Worm (Caenorhabditis elegans) whole organism, L4 larva: ENCODE measurements around the gene lir-2.

Source experiments
- D1046.2 ChIP-seq: fragments of 200-800 bp; sonication (Bioruptor generic); IDR thresholded peaks from 2 replicates; pipeline ENCODE4 v1.3.6; 2022; ENCODE audit warnings: missing genetic modification characterization, missing compliant biosample characterization
- F26F4.8 ChIP-seq: fragments of 200-800 bp; sonication (Bioruptor generic); conservative IDR thresholded peaks from 2 replicates; pipeline ENCODE4 v1.3.6; 2022; ENCODE audit warnings: missing genetic modification characterization, missing compliant biosample characterization
- F37D6.2 ChIP-seq: sonication (generic microtip); optimal IDR thresholded peaks from 2 replicates; lab custom pipeline; 2016; ENCODE audit warnings: mild to moderate bottlenecking, missing genetic modification characterization, missing compliant biosample characterization
- F49E8.2 ChIP-seq: sonication (generic microtip); optimal IDR thresholded peaks from 2 replicates; lab custom pipeline; 2016; ENCODE audit warnings: missing compliant biosample characterization, mild to moderate bottlenecking, missing genetic modification characterization, borderline replicate concordance
- R02D3.7 ChIP-seq: fragments of 150-350 bp; sonication (generic microtip); optimal IDR thresholded peaks from 3 replicates; lab custom pipeline; 2014; ENCODE audit warnings: missing biosample characterization, missing genetic modification characterization
- Y105C5A.15 ChIP-seq: fragments of 200-800 bp; sonication (Bioruptor generic); IDR thresholded peaks from 2 replicates; pipeline ENCODE4 v1.3.6; 2022; ENCODE audit warnings: missing genetic modification characterization, missing compliant biosample characterization
- Y48G9A.11 ChIP-seq: fragments of 200-800 bp; sonication (Bioruptor generic); IDR thresholded peaks from 2 replicates; pipeline ENCODE4 v1.3.6; 2022; ENCODE audit warnings: missing genetic modification reagents, missing genetic modification characterization, missing compliant biosample characterization
- Y5F2A.4 ChIP-seq: fragments of 200-800 bp; sonication (Bioruptor generic); optimal IDR thresholded peaks from 2 replicates; lab custom pipeline; 2018; ENCODE audit warnings: mild to moderate bottlenecking, missing genetic modification characterization, missing compliant biosample characterization
- ZK337.2 ChIP-seq: fragments of 200-800 bp; sonication (Bioruptor generic); IDR thresholded peaks from 2 replicates; pipeline ENCODE4 v1.3.6; 2022; ENCODE audit warnings: missing genetic modification reagents, missing genetic modification characterization, missing compliant biosample characterization
- aha-1 ChIP-seq: fragments of 150-350 bp; peaks from one replicate; lab custom pipeline; 2014; ENCODE audit warnings: missing biosample characterization, missing genetic modification characterization
- attf-4 ChIP-seq: sonication (generic microtip); optimal IDR thresholded peaks from 3 replicates; lab custom pipeline; 2017; ENCODE audit warnings: missing biosample characterization, missing genetic modification characterization
- ceh-62 ChIP-seq: sonication (generic microtip); optimal IDR thresholded peaks from 2 replicates; lab custom pipeline; 2017; ENCODE audit warnings: missing biosample characterization, missing genetic modification characterization
- daf-12 ChIP-seq: fragments of 150-350 bp; optimal IDR thresholded peaks from 2 replicates; lab custom pipeline; 2014; ENCODE audit warnings: missing biosample characterization, missing genetic modification reagents, missing genetic modification characterization
- dpl-1 ChIP-seq: fragments of 150-350 bp; optimal IDR thresholded peaks from 2 replicates; lab custom pipeline; 2014; ENCODE audit warnings: missing biosample characterization, missing genetic modification reagents, missing genetic modification characterization
- dve-1 ChIP-seq: sonication (generic microtip); optimal IDR thresholded peaks from 2 replicates; lab custom pipeline; 2017; ENCODE audit warnings: antibody characterized with exemption, mild to moderate bottlenecking, missing genetic modification characterization, missing compliant biosample characterization; ENCODE audit not compliant: insufficient read depth
- hif-1 ChIP-seq, 2 experiments: sonication (generic microtip); optimal IDR thresholded peaks; 2 replicates each; lab custom pipeline; 2016 to 2017; ENCODE audit warnings: missing compliant biosample characterization in 2 of 2, missing genetic modification characterization in 2 of 2, missing genetic modification reagents in 2 of 2, missing genotype in 2 of 2, mild to moderate bottlenecking in 1 of 2
- hlh-30 ChIP-seq: sonication (generic microtip); optimal IDR thresholded peaks from 2 replicates; lab custom pipeline; 2017; ENCODE audit warnings: antibody characterized with exemption, mild to moderate bottlenecking, missing genetic modification characterization, missing compliant biosample characterization; ENCODE audit not compliant: insufficient read depth
- hmg-1.1 ChIP-seq: fragments of 200-800 bp; sonication (Bioruptor generic); IDR thresholded peaks from 2 replicates; pipeline ENCODE4 v1.3.6; 2022; ENCODE audit warnings: missing genetic modification reagents, missing genetic modification characterization, missing compliant biosample characterization
- lin-1 ChIP-seq: fragments of 200-800 bp; sonication (Bioruptor generic); IDR thresholded peaks from 2 replicates; pipeline ENCODE4 v1.3.6; 2022; ENCODE audit warnings: missing genetic modification reagents, missing genetic modification characterization, missing compliant biosample characterization
- lin-38 ChIP-seq: fragments of 200-800 bp; sonication (Bioruptor generic); IDR thresholded peaks from 2 replicates; pipeline ENCODE4 v1.3.6; 2022; ENCODE audit warnings: missing genetic modification reagents, missing genetic modification characterization, missing compliant biosample characterization
- lsy-2 ChIP-seq, 2 experiments: fragments of 150-350 bp in 1 of 2; sonication (generic microtip) in 1 of 2; optimal IDR thresholded peaks; 2 replicates each; lab custom pipeline; 2014 to 2017; ENCODE audit warnings: missing biosample characterization in 2 of 2, missing genetic modification characterization in 2 of 2
- madf-5 ChIP-seq, 2 experiments: fragments of 200-800 bp; sonication (Bioruptor generic); IDR thresholded peaks; 2 replicates each; pipeline ENCODE4 v1.3.6; 2022; ENCODE audit warnings: missing compliant biosample characterization in 2 of 2, missing genetic modification characterization in 2 of 2
- mdl-1 ChIP-seq, 2 experiments: fragments of 150-350 bp in 1 of 2; sonication (generic microtip) in 1 of 2; optimal IDR thresholded peaks; 2 replicates each; lab custom pipeline; 2014 to 2017; ENCODE audit warnings: missing biosample characterization in 2 of 2, missing genetic modification characterization in 2 of 2
- mep-1 ChIP-seq: fragments of 150-350 bp; sonication (generic microtip); optimal IDR thresholded peaks from 3 replicates; lab custom pipeline; 2014; ENCODE audit warnings: missing biosample characterization, missing genetic modification characterization
- mes-2 ChIP-seq: sonication (generic microtip); optimal IDR thresholded peaks from 2 replicates; lab custom pipeline; 2016; ENCODE audit warnings: missing genotype, mild to moderate bottlenecking, missing genetic modification characterization, missing compliant biosample characterization; ENCODE audit not compliant: poor library complexity, severe bottlenecking
- mxl-2 ChIP-seq: fragments of 200-800 bp; sonication (Bioruptor generic); conservative IDR thresholded peaks from 2 replicates; pipeline ENCODE4 v1.3.6; 2022; ENCODE audit warnings: missing genetic modification reagents, missing genetic modification characterization, missing compliant biosample characterization
- nhr-10 ChIP-seq: fragments of 150-350 bp; optimal IDR thresholded peaks from 2 replicates; lab custom pipeline; 2014; ENCODE audit warnings: missing biosample characterization, missing genetic modification characterization
- nhr-102 ChIP-seq: sonication (generic microtip); optimal IDR thresholded peaks from 2 replicates; lab custom pipeline; 2016; ENCODE audit warnings: mild to moderate bottlenecking, missing genetic modification characterization, moderate library complexity, missing compliant biosample characterization
- nhr-111 ChIP-seq: fragments of 200-800 bp; sonication (Bioruptor generic); optimal IDR thresholded peaks from 2 replicates; lab custom pipeline; 2018; ENCODE audit warnings: mild to moderate bottlenecking, missing genetic modification characterization, missing compliant biosample characterization
- nhr-25 ChIP-seq: sonication (generic microtip); optimal IDR thresholded peaks from 2 replicates; lab custom pipeline; 2017; ENCODE audit warnings: missing genetic modification characterization, mild to moderate bottlenecking, missing compliant biosample characterization, antibody characterized with exemption, moderate library complexity, borderline replicate concordance; ENCODE audit not compliant: insufficient read depth
- nhr-6 ChIP-seq: fragments of 150-350 bp; optimal IDR thresholded peaks from 2 replicates; lab custom pipeline; 2014; ENCODE audit warnings: missing biosample characterization, missing genetic modification characterization
- nhr-76 ChIP-seq: fragments of 150-350 bp; optimal IDR thresholded peaks from 2 replicates; lab custom pipeline; 2014; ENCODE audit warnings: missing biosample characterization, missing genetic modification characterization
- skn-1 ChIP-seq: fragments of 150-350 bp; optimal IDR thresholded peaks from 2 replicates; lab custom pipeline; 2014; ENCODE audit warnings: missing biosample characterization, missing genetic modification characterization
- snpc-1.2 ChIP-seq: fragments of 200-800 bp; sonication (Bioruptor generic); IDR thresholded peaks from 2 replicates; pipeline ENCODE4 v1.3.6; 2022; ENCODE audit warnings: missing genetic modification reagents, missing genetic modification characterization, missing compliant biosample characterization
- snpc-4 ChIP-seq: fragments of 150-350 bp; optimal IDR thresholded peaks from 2 replicates; lab custom pipeline; 2014; ENCODE audit warnings: missing biosample characterization, missing genetic modification characterization
- spr-3 ChIP-seq: fragments of 200-800 bp; sonication (Bioruptor generic); optimal IDR thresholded peaks from 2 replicates; lab custom pipeline; 2018; ENCODE audit warnings: mild to moderate bottlenecking, missing genetic modification characterization, missing compliant biosample characterization
- tra-1 ChIP-seq: fragments of 200-800 bp; sonication (Bioruptor generic); IDR thresholded peaks from 2 replicates; pipeline ENCODE4 v1.3.6; 2022; ENCODE audit warnings: missing genetic modification reagents, missing genetic modification characterization, missing compliant biosample characterization
- unc-130 ChIP-seq: sonication (generic microtip); optimal IDR thresholded peaks from 2 replicates; lab custom pipeline; 2016; ENCODE audit warnings: missing genetic modification reagents, missing genetic modification characterization, missing compliant biosample characterization
- unc-62 ChIP-seq, 3 experiments: fragments of 150-350 bp in 1 of 3; sonication (generic microtip); optimal IDR thresholded peaks in 2 of 3; peaks in 1 of 3; 1 replicate in 1 of 3; 2 replicates in 2 of 3; lab custom pipeline; 2014 to 2017; ENCODE audit warnings: missing biosample characterization in 3 of 3, missing genetic modification characterization in 3 of 3, missing genetic modification reagents in 3 of 3, missing genotype in 1 of 3
- ztf-7 ChIP-seq: fragments of 150-350 bp; optimal IDR thresholded peaks from 2 replicates; lab custom pipeline; 2014; ENCODE audit warnings: missing biosample characterization, missing genetic modification characterization

lir-2 gene

DNA sequence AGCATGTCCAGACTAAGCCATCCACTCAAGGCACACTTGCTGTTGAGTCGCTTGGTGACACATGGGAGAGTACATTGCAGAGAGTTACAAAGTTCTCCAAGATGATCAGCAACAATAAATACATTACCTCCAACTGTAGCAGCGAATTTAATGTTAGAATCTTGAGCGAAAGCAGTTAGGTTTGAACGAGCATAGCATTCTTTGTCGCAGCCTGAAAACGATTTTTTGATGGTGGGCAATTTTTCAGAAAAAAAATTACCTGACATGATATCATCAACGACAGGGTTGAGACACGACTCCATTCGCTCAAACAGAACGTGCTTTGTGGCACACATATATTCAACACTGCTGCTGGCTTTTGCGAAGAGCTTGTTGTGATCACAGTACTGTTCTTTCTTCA is 4.0 kb upstream of the lir-2 start:
- no peak for TF ChIP-seq R02D3.7 (tag; lab: Kevin White, UChicago)
- peak; percentile 60 for TF ChIP-seq aha-1

DNA sequence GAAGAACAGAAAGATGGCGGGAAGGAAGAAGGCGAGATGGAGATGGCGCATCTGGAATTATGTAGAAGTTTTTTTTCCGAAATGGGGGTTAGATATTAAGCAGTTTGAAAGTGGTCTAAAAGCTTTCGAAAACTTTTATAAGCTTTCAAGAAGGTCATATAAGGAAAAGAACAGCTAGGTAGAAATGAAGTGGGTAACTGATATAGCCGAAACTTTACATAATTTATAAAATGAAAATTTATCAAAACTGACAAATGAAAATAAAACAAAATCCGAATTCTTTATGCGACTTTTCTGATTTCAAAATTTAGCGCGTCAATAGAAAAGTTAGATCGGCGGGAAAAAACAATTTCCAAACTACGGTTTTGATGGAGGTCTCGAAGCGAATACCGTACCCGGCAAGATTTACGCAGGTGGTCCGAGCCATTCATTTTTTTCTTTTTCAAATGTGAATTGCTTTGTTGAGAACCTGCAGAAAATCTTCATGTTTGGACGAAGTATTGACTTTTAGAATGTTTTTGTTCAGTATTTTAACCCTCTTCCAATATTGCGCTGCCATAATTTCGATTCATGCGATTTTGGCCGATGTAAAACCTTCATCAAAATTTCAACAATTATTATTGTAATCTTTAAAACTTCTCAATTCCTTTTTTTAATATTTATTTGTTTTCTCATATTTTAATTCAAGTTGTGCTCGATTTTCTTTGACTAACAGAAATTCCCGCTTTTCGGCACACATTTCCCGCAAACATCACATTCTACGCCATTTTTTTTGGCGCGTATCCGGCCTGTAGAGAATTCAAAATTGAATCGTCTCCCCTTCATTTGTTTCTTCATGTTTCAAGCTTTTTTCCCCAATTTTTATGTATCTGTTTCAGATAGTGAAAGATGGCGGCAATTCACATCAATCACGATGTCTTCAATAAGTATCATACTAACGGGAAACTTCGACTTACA is 3.1 kb upstream of the lir-2 start, which contains the start of the genes F18A1.7 and rpa-1:
Gene F18A1.7, minus strand, starts transcription at position 51 of the 957 bp plus-strand sequence.
Gene rpa-1, plus strand, starts transcription at position 879 of the 957 bp plus-strand sequence.
- TF ChIP-seq mes-2 (tag; lab: Kevin White, UChicago) (peak; percentile 55), snpc-4 (tag; lab: Kevin White, UChicago) (no peak), Y5F2A.4 (GFP tag; lab: Kevin White, UChicago) (no peak), D1046.2 (no peak), skn-1 (tag; lab: Kevin White, UChicago) (no peak), mxl-2 (GFP tag; lab: Robert Waterston, UW) (no peak), daf-12 (tag; lab: Kevin White, UChicago) (no peak), R02D3.7 (tag; lab: Kevin White, UChicago) (peak; percentile 58), lin-1 (GFP tag; lab: Robert Waterston, UW) (no peak), F49E8.2 (peak; percentile 44), mdl-1 (tag; optimal IDR thresholded peaks at IDR 0.05; lab: Kevin White, UChicago) (no peak), unc-130 (GFP tag; lab: Kevin White, UChicago) (peak; percentile 72), aha-1 (peak; percentile 88), lin-38 (GFP tag; lab: Robert Waterston, UW) (peak; percentile 68), nhr-76 (tag; lab: Kevin White, UChicago) (no peak), nhr-102 (tag; lab: Kevin White, UChicago) (no peak), F26F4.8 (GFP tag; lab: Robert Waterston, UW) (no peak), dpl-1 (GFP tag; lab: Kevin White, UChicago) (peak; percentile 73), nhr-10 (tag; lab: Kevin White, UChicago) (no peak), lsy-2 (tag; optimal IDR thresholded peaks at IDR 0.05; lab: Kevin White, UChicago) (peak in 1 of 2 experiments; percentile 23), hlh-30 (tag; lab: Kevin White, UChicago) (peak; percentile 13), hmg-1.1 (GFP tag; lab: Robert Waterston, UW) (no peak), Y48G9A.11 (GFP tag; lab: Robert Waterston, UW) (peak; percentile 43; the same call in 1 of the 2 replicates), Y105C5A.15 (GFP tag; lab: Robert Waterston, UW) (no peak), nhr-6 (no peak)

DNA sequence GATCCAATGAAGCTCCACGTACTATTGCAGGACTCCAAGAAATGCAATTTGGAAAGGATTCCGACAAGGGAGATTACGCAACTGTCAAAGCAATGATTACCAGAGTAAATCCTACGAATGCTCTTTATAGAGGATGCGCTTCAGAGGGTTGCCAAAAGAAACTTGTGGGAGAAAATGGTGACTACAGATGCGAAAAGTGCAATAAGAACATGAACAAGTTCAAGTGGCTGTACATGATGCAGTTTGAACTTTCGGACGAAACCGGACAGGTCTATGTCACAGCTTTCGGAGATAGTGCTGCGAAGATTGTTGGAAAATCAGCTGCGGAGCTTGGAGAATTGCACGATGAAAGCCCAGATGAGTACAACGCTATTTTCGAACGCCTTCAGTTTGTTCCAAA is 729 bp upstream of the lir-2 start:
- peak in 1 of 2 experiments; percentile 95 for TF ChIP-seq unc-62 (GFP tag; optimal IDR thresholded peaks at IDR 0.05 in 1 of 2; lab: Kevin White, UChicago)
- TF ChIP-seq unc-62 (tag; optimal IDR thresholded peaks at IDR 0.05; lab: Kevin White, UChicago) = no peak
- no peak for TF ChIP-seq hmg-1.1 (GFP tag; lab: Robert Waterston, UW)
- TF ChIP-seq aha-1 = peak; percentile 88

DNA sequence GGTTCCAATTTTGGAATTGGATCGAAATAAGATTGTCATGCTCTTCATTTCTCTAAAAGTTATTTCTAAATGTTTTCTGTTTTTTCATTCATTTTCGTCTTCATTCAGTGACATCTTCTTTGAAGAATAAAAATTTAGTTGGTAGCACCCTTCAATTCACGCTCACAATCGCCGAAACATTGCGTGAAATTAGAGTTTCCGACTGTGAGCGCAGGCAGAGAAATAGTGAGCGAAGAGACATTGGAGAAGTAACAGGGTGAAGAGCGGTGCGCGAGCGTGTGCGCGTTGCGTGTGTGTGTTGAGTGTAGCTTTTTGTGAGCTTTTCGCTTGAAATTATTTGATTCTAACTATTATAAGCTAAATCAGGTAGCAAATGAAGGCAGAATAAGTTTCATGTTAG is 2.3 kb downstream of the lir-2 start:
- TF ChIP-seq nhr-25 (tag; lab: Kevin White, UChicago) (peak; percentile 40), nhr-111 (GFP tag; lab: Kevin White, UChicago) (no peak), skn-1 (tag; lab: Kevin White, UChicago) (no peak), mxl-2 (GFP tag; lab: Robert Waterston, UW) (no peak), snpc-1.2 (GFP tag; lab: Robert Waterston, UW) (no peak), tra-1 (GFP tag; lab: Robert Waterston, UW) (no peak), ceh-62 (tag; lab: Kevin White, UChicago) (no peak), ztf-7 (no peak), F37D6.2 (tag; lab: Kevin White, UChicago) (no peak), hmg-1.1 (GFP tag; lab: Robert Waterston, UW) (peak; percentile 52), ZK337.2 (GFP tag; lab: Robert Waterston, UW) (no peak), mes-2 (tag; lab: Kevin White, UChicago) (peak; percentile 63), hif-1 (tag; optimal IDR thresholded peaks at IDR 0.05; lab: Kevin White, UChicago) (peak in 1 of 2 experiments; percentile 11), F49E8.2 (no peak), spr-3 (GFP tag; lab: Kevin White, UChicago) (no peak), attf-4 (tag; lab: Kevin White, UChicago) (no peak), madf-5 (GFP tag; IDR thresholded peaks at IDR 0.05; lab: Robert Waterston, UW) (no peak), lsy-2 (tag; optimal IDR thresholded peaks at IDR 0.05; lab: Kevin White, UChicago) (peak in 1 of 2 experiments; percentile 58), unc-130 (GFP tag; lab: Kevin White, UChicago) (no peak), dve-1 (tag; lab: Kevin White, UChicago) (peak; percentile 50), mep-1 (tag; lab: Kevin White, UChicago) (peak; percentile 68), dpl-1 (GFP tag; lab: Kevin White, UChicago) (peak; percentile 18)
